Worm (Caenorhabditis elegans) whole organism, late embryonic: Measurements from ENCODE around the gene Y16B4A.2.

Experiments
- F13H6.1 ChIP-seq: sonication (generic microtip); optimal IDR thresholded peaks from 2 replicates; lab custom pipeline; 2016; ENCODE audit warnings: missing genetic modification characterization, missing compliant biosample characterization
- ahr-1 ChIP-seq: sonication (generic microtip); optimal IDR thresholded peaks from 2 replicates; lab custom pipeline; 2016; ENCODE audit warnings: missing genetic modification characterization, missing compliant biosample characterization
- ama-1 ChIP-seq: fragments of 150-350 bp; optimal IDR thresholded peaks from 2 replicates; lab custom pipeline; 2014
- ceh-18 ChIP-seq: sonication (generic microtip); optimal IDR thresholded peaks from 2 replicates; lab custom pipeline; 2016; ENCODE audit warnings: missing genetic modification characterization, missing compliant biosample characterization
- ceh-19 ChIP-seq: fragments of 200-800 bp; sonication (Bioruptor generic); optimal IDR thresholded peaks from 2 replicates; lab custom pipeline; 2018; ENCODE audit warnings: mild to moderate bottlenecking, missing genetic modification characterization, missing compliant biosample characterization
- ceh-2 ChIP-seq: sonication (generic microtip); optimal IDR thresholded peaks from 2 replicates; lab custom pipeline; 2016; ENCODE audit warnings: missing genotype, missing genetic modification characterization, missing compliant biosample characterization
- ceh-22 ChIP-seq: sonication (generic microtip); optimal IDR thresholded peaks from 2 replicates; lab custom pipeline; 2017; ENCODE audit warnings: missing biosample characterization, missing genetic modification characterization
- ceh-31 ChIP-seq: sonication (generic microtip); optimal IDR thresholded peaks from 2 replicates; lab custom pipeline; 2016; ENCODE audit warnings: missing genetic modification characterization, missing compliant biosample characterization
- ceh-34 ChIP-seq: sonication (generic microtip); optimal IDR thresholded peaks from 2 replicates; lab custom pipeline; 2016; ENCODE audit warnings: mild to moderate bottlenecking, missing genetic modification characterization, missing compliant biosample characterization
- ceh-48 ChIP-seq: sonication (generic microtip); optimal IDR thresholded peaks from 2 replicates; lab custom pipeline; 2016; ENCODE audit warnings: missing genetic modification characterization, inconsistent platforms, missing compliant biosample characterization
- che-1 ChIP-seq: sonication (generic microtip); optimal IDR thresholded peaks from 2 replicates; lab custom pipeline; 2016; ENCODE audit warnings: mild to moderate bottlenecking, missing genetic modification characterization, missing compliant biosample characterization
- dmd-4 ChIP-seq: sonication (generic microtip); optimal IDR thresholded peaks from 2 replicates; lab custom pipeline; 2016; ENCODE audit warnings: borderline replicate concordance, missing genetic modification characterization, missing compliant biosample characterization
- dve-1 ChIP-seq: sonication (generic microtip); optimal IDR thresholded peaks from 2 replicates; lab custom pipeline; 2017; ENCODE audit warnings: antibody characterized with exemption, mild to moderate bottlenecking, missing genetic modification characterization, missing compliant biosample characterization
- elt-2 ChIP-seq: sonication (generic microtip); optimal IDR thresholded peaks from 2 replicates; lab custom pipeline; 2016; ENCODE audit warnings: missing genetic modification reagents, missing genetic modification characterization, missing compliant biosample characterization
- elt-4 ChIP-seq: sonication (generic microtip); optimal IDR thresholded peaks from 2 replicates; lab custom pipeline; 2016; ENCODE audit warnings: missing genetic modification characterization, missing compliant biosample characterization
- eyg-1 ChIP-seq: sonication (generic microtip); optimal IDR thresholded peaks from 2 replicates; lab custom pipeline; 2016; ENCODE audit warnings: missing genotype, missing genetic modification characterization, missing compliant biosample characterization
- fkh-10 ChIP-seq: fragments of 150-350 bp; optimal IDR thresholded peaks from 2 replicates; lab custom pipeline; 2014; ENCODE audit warnings: missing biosample characterization, missing genetic modification reagents, missing genetic modification characterization
- gmeb-2 ChIP-seq: sonication (generic microtip); optimal IDR thresholded peaks from 2 replicates; lab custom pipeline; 2016; ENCODE audit warnings: missing genetic modification characterization, inconsistent platforms, missing compliant biosample characterization
- hlh-15 ChIP-seq: sonication (generic microtip); optimal IDR thresholded peaks from 2 replicates; lab custom pipeline; 2016; ENCODE audit warnings: missing genetic modification characterization, missing compliant biosample characterization
- hlh-30 ChIP-seq: sonication (generic microtip); optimal IDR thresholded peaks from 2 replicates; lab custom pipeline; 2017; ENCODE audit warnings: antibody characterized with exemption, missing genetic modification characterization, missing compliant biosample characterization; ENCODE audit not compliant: insufficient read depth
- hlh-6 ChIP-seq: sonication (generic microtip); optimal IDR thresholded peaks from 2 replicates; lab custom pipeline; 2016; ENCODE audit warnings: missing genotype, missing genetic modification characterization, missing compliant biosample characterization
- lin-11 ChIP-seq: fragments of 200-800 bp; sonication (Bioruptor generic); optimal IDR thresholded peaks from 2 replicates; lab custom pipeline; 2018; ENCODE audit warnings: mild to moderate bottlenecking, missing genetic modification characterization, missing compliant biosample characterization
- nfya-1 ChIP-seq: sonication (generic microtip); optimal IDR thresholded peaks from 2 replicates; lab custom pipeline; 2017; ENCODE audit warnings: missing genetic modification characterization, mild to moderate bottlenecking, missing compliant biosample characterization, antibody characterized with exemption, moderate library complexity
- nhr-11 ChIP-seq: fragments of 150-350 bp; optimal IDR thresholded peaks from 2 replicates; lab custom pipeline; 2014; ENCODE audit warnings: missing biosample characterization, missing genetic modification characterization
- odd-2 ChIP-seq: sonication (generic microtip); optimal IDR thresholded peaks from 2 replicates; lab custom pipeline; 2017; ENCODE audit warnings: antibody characterized with exemption, mild to moderate bottlenecking, missing genetic modification characterization, missing compliant biosample characterization
- pat-9 ChIP-seq: fragments of 200-800 bp; sonication (Bioruptor generic); optimal IDR thresholded peaks from 2 replicates; lab custom pipeline; 2018; ENCODE audit warnings: mild to moderate bottlenecking, missing genetic modification characterization, moderate library complexity, missing compliant biosample characterization
- pax-1 ChIP-seq: fragments of 150-350 bp; optimal IDR thresholded peaks from 2 replicates; lab custom pipeline; 2014; ENCODE audit warnings: missing biosample characterization, missing genetic modification characterization
- pha-4 ChIP-seq: fragments of 150-350 bp; optimal IDR thresholded peaks from 2 replicates; lab custom pipeline; 2018; ENCODE audit warnings: missing biosample characterization, missing genetic modification reagents, missing genetic modification characterization
- ref-2 ChIP-seq: sonication (generic microtip); optimal IDR thresholded peaks from 2 replicates; lab custom pipeline; 2016; ENCODE audit warnings: missing genetic modification characterization, missing compliant biosample characterization
- sdc-2 ChIP-seq: sonication (generic microtip); optimal IDR thresholded peaks from 2 replicates; lab custom pipeline; 2016; ENCODE audit warnings: missing genotype, missing genetic modification characterization, missing compliant biosample characterization
- syd-9 ChIP-seq: sonication (generic microtip); optimal IDR thresholded peaks from 2 replicates; lab custom pipeline; 2016; ENCODE audit warnings: mild to moderate bottlenecking, missing genetic modification characterization, moderate library complexity, missing compliant biosample characterization
- tbx-2 ChIP-seq: sonication (generic microtip); optimal IDR thresholded peaks from 2 replicates; lab custom pipeline; 2016; ENCODE audit warnings: missing genetic modification characterization, missing compliant biosample characterization
- ttx-3 ChIP-seq: sonication (generic microtip); optimal IDR thresholded peaks from 2 replicates; lab custom pipeline; 2016; ENCODE audit warnings: missing genetic modification reagents, missing genetic modification characterization, missing compliant biosample characterization
- unc-42 ChIP-seq: sonication (generic microtip); optimal IDR thresholded peaks from 2 replicates; lab custom pipeline; 2016; ENCODE audit warnings: missing genotype, missing genetic modification characterization, missing compliant biosample characterization
- unc-55 ChIP-seq: sonication (generic microtip); optimal IDR thresholded peaks from 2 replicates; lab custom pipeline; 2017; ENCODE audit warnings: missing biosample characterization, missing genetic modification reagents, missing genetic modification characterization
- zip-5 ChIP-seq: sonication (generic microtip); optimal IDR thresholded peaks from 2 replicates; lab custom pipeline; 2016; ENCODE audit warnings: missing genetic modification characterization, missing compliant biosample characterization
- ztf-16 ChIP-seq: sonication (generic microtip); optimal IDR thresholded peaks from 2 replicates; lab custom pipeline; 2017; ENCODE audit warnings: missing genetic modification characterization, missing compliant biosample characterization

The Y16B4A.2 gene

DNA sequence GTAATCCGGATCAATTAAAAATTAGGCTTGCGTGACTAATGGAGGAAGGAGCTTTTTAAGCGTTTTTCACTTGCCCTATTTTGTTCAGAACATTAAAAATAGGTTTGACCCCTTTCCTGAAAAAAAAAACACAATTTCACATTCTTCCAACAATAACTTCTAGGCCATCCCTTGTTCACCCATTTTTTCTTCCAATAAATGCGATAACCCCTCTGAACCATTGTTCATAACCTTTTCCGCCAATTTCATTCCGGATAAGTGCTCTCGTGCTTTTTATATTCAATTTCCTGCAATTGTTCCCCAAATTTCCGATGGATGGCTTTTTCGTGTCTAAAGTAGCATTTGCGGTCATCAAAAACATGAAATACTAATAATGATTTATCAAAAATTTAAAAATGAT, 43.8 kb upstream of the Y16B4A.2 start:
- no peak for TF ChIP-seq ceh-22 (tag; lab: Kevin White, UChicago)
- TF ChIP-seq ceh-2 (tag; lab: Kevin White, UChicago) = no peak

DNA sequence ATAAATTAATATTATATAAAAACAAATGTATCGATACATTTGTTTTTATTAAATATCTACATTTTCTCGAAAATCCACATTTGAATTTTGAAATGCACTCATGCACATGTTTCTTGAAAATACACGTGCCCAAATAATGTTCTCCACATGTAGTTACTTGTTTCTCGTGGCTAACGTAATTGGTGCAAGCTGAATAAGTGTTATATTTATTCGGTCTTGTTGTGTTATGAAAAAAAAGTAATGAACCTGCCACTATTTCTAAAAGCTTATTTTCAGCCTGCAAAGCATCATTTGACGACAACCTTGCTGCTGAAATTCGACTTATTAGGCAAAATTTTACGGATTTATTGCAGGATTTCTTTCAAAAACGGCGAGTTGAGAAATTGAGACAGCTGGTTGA, 41.7 kb upstream of the Y16B4A.2 start:
- TF ChIP-seq ceh-19 (GFP tag; lab: Kevin White, UChicago) = no peak
- no peak for TF ChIP-seq hlh-6 (tag; lab: Kevin White, UChicago)
- no peak for TF ChIP-seq ceh-34 (tag; lab: Kevin White, UChicago)
- no peak for TF ChIP-seq ceh-18 (tag; lab: Kevin White, UChicago)
- no peak for TF ChIP-seq ama-1 (lab: Kevin White, UChicago)
- no peak for TF ChIP-seq F13H6.1 (tag; lab: Kevin White, UChicago)
- no peak for TF ChIP-seq ahr-1 (tag; lab: Kevin White, UChicago)
- TF ChIP-seq pha-4 (tag; lab: Kevin White, UChicago) = no peak
- peak; percentile 23 for TF ChIP-seq hlh-30 (tag; lab: Kevin White, UChicago)
- no peak for TF ChIP-seq pax-1
- no peak for TF ChIP-seq ttx-3 (tag; lab: Kevin White, UChicago)
- TF ChIP-seq gmeb-2 (tag; lab: Kevin White, UChicago) = no peak
- no peak for TF ChIP-seq pat-9 (tag; lab: Kevin White, UChicago)
- peak; percentile 30 for TF ChIP-seq unc-42 (tag; lab: Kevin White, UChicago)
- TF ChIP-seq fkh-10 (GFP tag; lab: Kevin White, UChicago) = no peak
- no peak for TF ChIP-seq eyg-1 (tag; lab: Kevin White, UChicago)
- peak; percentile 22 for TF ChIP-seq ceh-31 (tag; lab: Kevin White, UChicago)
- no peak for TF ChIP-seq ceh-2 (tag; lab: Kevin White, UChicago)
- TF ChIP-seq elt-4 (tag; lab: Kevin White, UChicago) = no peak
- TF ChIP-seq tbx-2 (tag; lab: Kevin White, UChicago) = no peak
- peak; percentile 98 for TF ChIP-seq sdc-2 (tag; lab: Kevin White, UChicago)
- TF ChIP-seq odd-2 (tag; lab: Kevin White, UChicago) = no peak
- TF ChIP-seq che-1 (tag; lab: Kevin White, UChicago) = no peak
- no peak for TF ChIP-seq nhr-11 (tag; lab: Kevin White, UChicago)
- TF ChIP-seq dmd-4 = no peak
- TF ChIP-seq, all 69 proteins: peak for 4

DNA sequence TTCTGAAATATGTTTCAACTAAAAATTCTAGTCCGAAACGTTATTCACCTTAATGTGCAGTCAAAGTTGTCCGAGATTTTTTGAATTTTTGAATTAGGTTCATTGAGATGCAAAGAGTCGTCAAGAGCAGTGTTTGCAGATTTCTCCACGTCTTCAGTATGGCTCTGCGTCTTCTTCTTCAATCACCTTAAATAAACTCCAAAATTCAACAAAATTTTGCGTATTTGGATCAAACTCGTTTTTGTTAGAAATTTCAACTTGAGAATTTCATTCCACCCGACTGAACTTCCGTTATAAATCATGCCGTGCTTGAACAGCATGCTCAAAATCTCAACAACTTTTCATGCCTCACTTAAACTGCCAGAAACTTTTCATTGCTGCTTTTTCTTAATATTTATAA, 40.4 kb upstream of the Y16B4A.2 start, which contains the start of gene T04C10.3:
T04C10.3 (plus strand) TSS at position 301 of the 400 bp plus-strand sequence.
- TF ChIP-seq ahr-1 (tag; lab: Kevin White, UChicago) = no peak

DNA sequence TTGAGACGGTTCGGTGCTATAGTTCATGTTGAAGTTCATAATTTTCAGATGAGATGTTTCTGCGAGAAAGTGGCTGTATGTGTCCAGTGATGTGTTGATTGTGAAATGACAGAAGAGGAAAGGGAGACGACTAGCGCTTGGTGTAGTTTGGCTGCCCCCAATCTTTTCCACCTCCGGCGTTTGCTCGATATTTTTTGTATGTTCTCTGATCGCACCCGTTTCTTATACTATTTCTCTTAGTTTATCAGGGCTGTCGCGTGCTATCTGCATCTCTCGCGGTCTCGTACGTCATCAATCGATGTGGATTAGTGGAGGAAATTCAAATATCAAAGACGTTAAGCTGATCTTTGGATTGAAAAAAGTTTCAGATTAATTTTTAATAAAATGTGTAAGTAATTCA, 39.1 kb upstream of the Y16B4A.2 start, which contains the start of gene atf-4:
atf-4 (minus strand) TSS at position 93 of the 400 bp plus-strand sequence.
- TF ChIP-seq nhr-11 (tag; lab: Kevin White, UChicago) (no peak), fkh-10 (GFP tag; lab: Kevin White, UChicago) (no peak), dve-1 (tag; lab: Kevin White, UChicago) (peak; percentile 8), unc-55 (GFP tag; lab: Kevin White, UChicago) (peak; percentile 58), elt-2 (tag; lab: Kevin White, UChicago) (peak; percentile 50), nfya-1 (tag; lab: Kevin White, UChicago) (peak; percentile 13), sdc-2 (tag; lab: Kevin White, UChicago) (peak; percentile 73)

DNA sequence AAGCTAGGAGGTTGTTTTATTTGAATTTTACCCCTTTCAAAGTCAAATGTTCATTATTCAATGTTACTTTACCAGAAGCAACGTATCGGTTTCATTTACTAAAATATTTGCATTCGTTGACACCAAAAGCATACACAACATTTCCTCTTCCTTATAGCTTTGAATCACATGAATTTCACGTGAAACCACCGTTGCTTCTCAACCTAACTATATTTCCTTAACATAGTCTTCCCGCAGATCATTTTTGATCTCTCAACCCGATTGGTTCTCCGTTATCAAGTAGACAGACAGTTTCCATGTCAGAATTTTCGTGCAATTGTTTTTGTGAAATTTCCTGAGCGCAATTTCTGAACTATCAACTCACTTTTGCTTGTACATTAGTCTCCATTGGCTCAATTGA, 38.3 kb upstream of the Y16B4A.2 start:
- no peak for TF ChIP-seq F13H6.1 (tag; lab: Kevin White, UChicago)
- TF ChIP-seq che-1 (tag; lab: Kevin White, UChicago) = no peak
- no peak for TF ChIP-seq odd-2 (tag; lab: Kevin White, UChicago)
- TF ChIP-seq hlh-15 (tag; lab: Kevin White, UChicago) = no peak
- TF ChIP-seq syd-9 (tag; lab: Kevin White, UChicago) = no peak
- no peak for TF ChIP-seq zip-5
- TF ChIP-seq ref-2 (tag; lab: Kevin White, UChicago) = no peak
- TF ChIP-seq lin-11 (tag; lab: Kevin White, UChicago) = no peak
- no peak for TF ChIP-seq ceh-18 (tag; lab: Kevin White, UChicago)
- no peak for TF ChIP-seq ttx-3 (tag; lab: Kevin White, UChicago)
- TF ChIP-seq ceh-48 = no peak
- no peak for TF ChIP-seq ztf-16 (tag; lab: Kevin White, UChicago)
- TF ChIP-seq, all 69 proteins: peak for 0
